Fruit fly (Drosophila melanogaster): ENCODE data around the gene Tim13.

The Tim13 gene

dm6 chr3L:11774401-11774800 is at the start of gene Tim13:
Tim13 (minus strand) TSS chr3L:11774501.
- TF ChIP-seq CG15336 (GFP tag; IDR thresholded peaks at IDR 0.05) (no peak), Eip78C (GFP tag) (no peak), CG8319 (GFP tag; optimal IDR thresholded peaks at IDR 0.05) (no peak), pdm3 (GFP tag; optimal IDR thresholded peaks at IDR 0.05) (no peak), CG6808 (GFP tag; optimal IDR thresholded peaks at IDR 0.05) (no peak), Blimp-1 (GFP tag; optimal IDR thresholded peaks at IDR 0.05) (no peak)

dm6 chr3L:11822446-11823334 is 48.4 kb upstream of the Tim13 start, which contains the start of gene RpL10Ab:
RpL10Ab (plus strand) TSS chr3L:11822851.
- no peak for TF ChIP-seq Eip93F (GFP tag; optimal IDR thresholded peaks at IDR 0.05)
- TF ChIP-seq CG8119 (GFP tag; IDR thresholded peaks at IDR 0.05), result peak; percentile 48; the same call in 1 of the 3 replicates
- TF ChIP-seq topi (GFP tag; optimal IDR thresholded peaks at IDR 0.05), result peak; percentile 50
- TF ChIP-seq CG32006 (GFP tag; optimal IDR thresholded peaks at IDR 0.05), result no peak
- peak; percentile 26 for TF ChIP-seq dac (GFP tag; optimal IDR thresholded peaks at IDR 0.05)
- TF ChIP-seq CG11294 (GFP tag; IDR thresholded peaks at IDR 0.05), result peak; percentile 62; the same call in 1 of the 2 replicates
- TF ChIP-seq CG10631 (GFP tag; optimal IDR thresholded peaks at IDR 0.05), result peak; percentile 80
- TF ChIP-seq CG3032 (tag; optimal IDR thresholded peaks at IDR 0.05), result peak; percentile 35
- peak; percentile 74 for TF ChIP-seq Lpt (GFP tag; optimal IDR thresholded peaks at IDR 0.05)
- no peak for TF ChIP-seq CG6276 (GFP tag; optimal IDR thresholded peaks at IDR 0.05)
- TF ChIP-seq acj6 (GFP tag; optimal IDR thresholded peaks at IDR 0.05), result peak; percentile 29
- peak; percentile 35 for TF ChIP-seq CG34406 (GFP tag; optimal IDR thresholded peaks at IDR 0.05)
- TF ChIP-seq CG11902 (GFP tag; optimal IDR thresholded peaks at IDR 0.05), result peak; percentile 38
- peak; percentile 62 for TF ChIP-seq esn (GFP tag; optimal IDR thresholded peaks at IDR 0.05)
- TF ChIP-seq CG11762 (GFP tag; optimal IDR thresholded peaks at IDR 0.05; ENCODE audit: insufficient read depth), result peak; percentile 24
- no peak for TF ChIP-seq vri (GFP tag; optimal IDR thresholded peaks at IDR 0.05)
- TF ChIP-seq fd59A (GFP tag; optimal IDR thresholded peaks at IDR 0.05), result no peak
- no peak for TF ChIP-seq Hr38 (GFP tag; optimal IDR thresholded peaks at IDR 0.05)
- TF ChIP-seq Sox102F (GFP tag; optimal IDR thresholded peaks at IDR 0.05), result no peak
- peak; percentile 27 for TF ChIP-seq achi (GFP tag; optimal IDR thresholded peaks at IDR 0.05)
- peak; percentile 28 for TF ChIP-seq CG10669 (GFP tag; optimal IDR thresholded peaks at IDR 0.05)
- TF ChIP-seq net (GFP tag; optimal IDR thresholded peaks at IDR 0.05), result peak; percentile 58
- TF ChIP-seq CG4318 (GFP tag; optimal IDR thresholded peaks at IDR 0.05), result no peak
- TF ChIP-seq CG16779 (tag; optimal IDR thresholded peaks at IDR 0.05), result no peak
- TF ChIP-seq Sox14 (GFP tag; optimal IDR thresholded peaks at IDR 0.05), result peak; percentile 11
- peak in 1 of 2 experiments; percentile 55 for TF ChIP-seq salr (GFP tag; optimal IDR thresholded peaks at IDR 0.05)
- peak; percentile 34 for TF ChIP-seq cyc (GFP tag; optimal IDR thresholded peaks at IDR 0.05)
- peak; percentile 68 for TF ChIP-seq CG6854 (GFP tag; optimal IDR thresholded peaks at IDR 0.05)
- TF ChIP-seq fd85E (GFP tag; optimal IDR thresholded peaks at IDR 0.05), result no peak
- TF ChIP-seq Hr39 (GFP tag; optimal IDR thresholded peaks at IDR 0.05), result peak; percentile 51
- TF ChIP-seq spab (GFP tag; optimal IDR thresholded peaks at IDR 0.05), result peak; percentile 9
- peak; percentile 22 for TF ChIP-seq Sox15 (GFP tag; optimal IDR thresholded peaks at IDR 0.05)
- peak; percentile 2 for TF ChIP-seq CG1621 (tag; optimal IDR thresholded peaks at IDR 0.05)
- peak; percentile 13 for TF ChIP-seq CG7368 (GFP tag; optimal IDR thresholded peaks at IDR 0.05)
- peak; percentile 47 for TF ChIP-seq CG6808 (GFP tag; optimal IDR thresholded peaks at IDR 0.05)
- TF ChIP-seq ss (GFP tag; optimal IDR thresholded peaks at IDR 0.05), result peak; percentile 25 to 51
- TF ChIP-seq lz (GFP tag; optimal IDR thresholded peaks at IDR 0.05), result peak; percentile 60
- peak; percentile 24 for TF ChIP-seq CG8319 (GFP tag; optimal IDR thresholded peaks at IDR 0.05)
- TF ChIP-seq eg (GFP tag; IDR thresholded peaks at IDR 0.05), result peak; percentile 71
- peak; percentile 39 for TF ChIP-seq CG6792 (GFP tag; optimal IDR thresholded peaks at IDR 0.05)
- peak; percentile 53 for TF ChIP-seq Blimp-1 (GFP tag; optimal IDR thresholded peaks at IDR 0.05)
- TF ChIP-seq Gug (GFP tag; IDR thresholded peaks at IDR 0.05), result 0 out of 2 replicates have a peak, but pooled peaks have one; percentile 52
- peak; percentile 51 for TF ChIP-seq Eip75B (GFP tag; optimal IDR thresholded peaks at IDR 0.05)
- no peak for TF ChIP-seq Hr4 (GFP tag; optimal IDR thresholded peaks at IDR 0.05)

All from whole organism, prepupa.